Fruit fly (Drosophila melanogaster): ENCODE measurements around the gene ash2.

ash2 gene

dm6 chr3R:24629877-24630808, 19.8 kb upstream of the ash2 start, which contains the start of gene Wsck (continued):
- peak in 1 of 3 experiments; percentile 65 for TF ChIP-seq Stat92E (GFP tag; optimal IDR thresholded peaks at IDR 0.05)
- no peak for TF ChIP-seq gro (GFP tag; optimal IDR thresholded peaks at IDR 0.05)
- TF ChIP-seq fru (optimal IDR thresholded peaks at IDR 0.05) = no peak
- TF ChIP-seq pnt (GFP tag; optimal IDR thresholded peaks at IDR 0.05) = no peak
- TF ChIP-seq tx (GFP tag; optimal IDR thresholded peaks at IDR 0.05) = no peak
- TF ChIP-seq insv (GFP tag; optimal IDR thresholded peaks at IDR 0.05) = peak in 1 of 2 experiments; percentile 89
- TF ChIP-seq tup (GFP tag; optimal IDR thresholded peaks at IDR 0.05) = no peak
- TF ChIP-seq ab (GFP tag; optimal IDR thresholded peaks at IDR 0.05) = no peak
- TF ChIP-seq amos (GFP tag; IDR thresholded peaks at IDR 0.05; ENCODE audit: partially characterized antibody) = peak; percentile 41; the same call in 1 of the 2 replicates
- no peak for TF ChIP-seq Poxn (GFP tag; IDR thresholded peaks at IDR 0.05)
- TF ChIP-seq ac (GFP tag; optimal IDR thresholded peaks at IDR 0.05) = peak; percentile 21
- no peak for TF ChIP-seq CG8359 (GFP tag; optimal IDR thresholded peaks at IDR 0.05; ENCODE audit: borderline replicate concordance)
- TF ChIP-seq Hr39 (optimal IDR thresholded peaks at IDR 0.05) = no peak
- no peak for TF ChIP-seq psq (GFP tag; optimal IDR thresholded peaks at IDR 0.05)
- peak; percentile 67 for TF ChIP-seq CG3838 (GFP tag; optimal IDR thresholded peaks at IDR 0.05)
- TF ChIP-seq Bteb2 (GFP tag; optimal IDR thresholded peaks at IDR 0.05) = no peak
- TF ChIP-seq CG1792 (GFP tag; optimal IDR thresholded peaks at IDR 0.05) = no peak
- no peak for TF ChIP-seq NC2α (GFP tag; optimal IDR thresholded peaks at IDR 0.05)
- no peak for TF ChIP-seq eyg (GFP tag; optimal IDR thresholded peaks at IDR 0.05)
- no peak for TF ChIP-seq CG17361 (GFP tag; IDR thresholded peaks at IDR 0.05)
- TF ChIP-seq Drgx (GFP tag; IDR thresholded peaks at IDR 0.05) = no peak
- no peak for TF ChIP-seq CG11560 (tag; IDR thresholded peaks at IDR 0.05)
- no peak for TF ChIP-seq ewg (GFP tag; optimal IDR thresholded peaks at IDR 0.05)
- no peak for TF ChIP-seq Nf-YA (GFP tag; IDR thresholded peaks at IDR 0.05)
- no peak for TF ChIP-seq CG12219 (GFP tag; optimal IDR thresholded peaks at IDR 0.05)
- no peak for TF ChIP-seq Lhr (GFP tag; optimal IDR thresholded peaks at IDR 0.05)
- no peak for TF ChIP-seq eve (GFP tag; optimal IDR thresholded peaks at IDR 0.05)
- TF ChIP-seq CG12104 (GFP tag; optimal IDR thresholded peaks at IDR 0.05) = no peak
- no peak for TF ChIP-seq TFAM (GFP tag; optimal IDR thresholded peaks at IDR 0.05)
- no peak for TF ChIP-seq CG8089 (GFP tag; optimal IDR thresholded peaks at IDR 0.05)
- no peak for TF ChIP-seq Sox102F (GFP tag; optimal IDR thresholded peaks at IDR 0.05)
- TF ChIP-seq BtbVII (GFP tag; optimal IDR thresholded peaks at IDR 0.05) = no peak
- TF ChIP-seq sim (GFP tag; IDR thresholded peaks at IDR 0.05) = no peak
- no peak for TF ChIP-seq unpg (GFP tag; optimal IDR thresholded peaks at IDR 0.05)
- TF ChIP-seq CG30403 (GFP tag; optimal IDR thresholded peaks at IDR 0.05) = no peak
- TF ChIP-seq CG7963 (GFP tag; IDR thresholded peaks at IDR 0.05; ENCODE audit: partially characterized antibody) = 0 out of 3 replicates have a peak, but pooled peaks have one; percentile 23
- TF ChIP-seq gce (GFP tag; IDR thresholded peaks at IDR 0.05) = no peak
- TF ChIP-seq CG15073 (GFP tag; optimal IDR thresholded peaks at IDR 0.05) = no peak
- TF ChIP-seq peb (GFP tag; IDR thresholded peaks at IDR 0.05) = no peak
- no peak for TF ChIP-seq exex (tag; optimal IDR thresholded peaks at IDR 0.05)
- no peak for TF ChIP-seq CG18011 (GFP tag; optimal IDR thresholded peaks at IDR 0.05)
- TF ChIP-seq CG6272 (GFP tag; IDR thresholded peaks at IDR 0.05) = no peak
- TF ChIP-seq usp (GFP tag; optimal IDR thresholded peaks at IDR 0.05) = no peak
- no peak for TF ChIP-seq dpn (GFP tag; optimal IDR thresholded peaks at IDR 0.05)
- no peak for TF ChIP-seq maf-S (GFP tag; optimal IDR thresholded peaks at IDR 0.05)
- peak; percentile 2 for TF ChIP-seq CG13424 (tag; optimal IDR thresholded peaks at IDR 0.05)
- TF ChIP-seq nom (GFP tag; optimal IDR thresholded peaks at IDR 0.05) = no peak
- peak; percentile 40 for TF ChIP-seq CG2116 (GFP tag; optimal IDR thresholded peaks at IDR 0.05)
- TF ChIP-seq hbn (GFP tag; IDR thresholded peaks at IDR 0.05; ENCODE audit: partially characterized antibody) = peak; percentile 35; the same call in 1 of the 2 replicates
- no peak for TF ChIP-seq fd96Cb (tag; optimal IDR thresholded peaks at IDR 0.05)
